Worm (Caenorhabditis elegans): ENCODE data around the gene C03G5.14.
A peak's percentile ranks its signal among the peaks of the same experiment; 100 is the strongest.

The C03G5.14 gene

ce11 chrX:8551687-8552327 is 30.1 kb downstream of the C03G5.14 start, which contains the start of gene dhhc-14 (continued):
- TF ChIP-seq hlh-6 (tag; optimal IDR thresholded peaks at IDR 0.05) = no peak
- TF ChIP-seq ahr-1 (tag; optimal IDR thresholded peaks at IDR 0.05) = no peak
- TF ChIP-seq fkh-6 (tag; optimal IDR thresholded peaks at IDR 0.05) = no peak
- peak; percentile 47 for TF ChIP-seq elt-2 (tag; optimal IDR thresholded peaks at IDR 0.05)
- no peak for TF ChIP-seq lin-11 (tag; optimal IDR thresholded peaks at IDR 0.05)
- no peak for TF ChIP-seq C38D4.7 (GFP tag; optimal IDR thresholded peaks at IDR 0.05)
- no peak for TF ChIP-seq fax-1 (tag; optimal IDR thresholded peaks at IDR 0.05)
- TF ChIP-seq nfya-1 (tag; optimal IDR thresholded peaks at IDR 0.05) = peak; percentile 70
- no peak for TF ChIP-seq ceh-6 (GFP tag; optimal IDR thresholded peaks at IDR 0.05)
- peak; percentile 74 for TF ChIP-seq unc-42 (tag; optimal IDR thresholded peaks at IDR 0.05)
- TF ChIP-seq dmd-4 (tag; optimal IDR thresholded peaks at IDR 0.05; ENCODE audit: borderline replicate concordance) = no peak
- TF ChIP-seq mec-3 (tag; optimal IDR thresholded peaks at IDR 0.05; ENCODE audit: borderline replicate concordance) = no peak
- TF ChIP-seq gmeb-2 (tag; optimal IDR thresholded peaks at IDR 0.05) = no peak
- no peak for TF ChIP-seq nhr-232 (tag; optimal IDR thresholded peaks at IDR 0.05)
- TF ChIP-seq ref-2 (tag; optimal IDR thresholded peaks at IDR 0.05) = peak; percentile 61
- no peak for TF ChIP-seq sox-4 (tag; optimal IDR thresholded peaks at IDR 0.05)
- peak; percentile 31 for TF ChIP-seq unc-55 (GFP tag; optimal IDR thresholded peaks at IDR 0.05)
- TF ChIP-seq hlh-13 (GFP tag; optimal IDR thresholded peaks at IDR 0.05) = no peak
- TF ChIP-seq K02D7.2 (tag; optimal IDR thresholded peaks at IDR 0.05) = no peak
- TF ChIP-seq pat-9 (tag; optimal IDR thresholded peaks at IDR 0.05) = no peak
- TF ChIP-seq ztf-16 (tag; optimal IDR thresholded peaks at IDR 0.05) = no peak
- TF ChIP-seq tbx-2 (tag; optimal IDR thresholded peaks at IDR 0.05) = peak; percentile 79
- no peak for TF ChIP-seq odd-2 (tag; optimal IDR thresholded peaks at IDR 0.05)
- no peak for TF ChIP-seq zip-5 (tag; optimal IDR thresholded peaks at IDR 0.05)
- TF ChIP-seq che-1 (tag; optimal IDR thresholded peaks at IDR 0.05) = no peak
- peak; percentile 47 for TF ChIP-seq ceh-2 (tag; optimal IDR thresholded peaks at IDR 0.05)
- TF ChIP-seq lim-6 (tag; optimal IDR thresholded peaks at IDR 0.05) = no peak
- TF ChIP-seq pag-3 (tag; optimal IDR thresholded peaks at IDR 0.05; ENCODE audit: borderline replicate concordance) = no peak
- TF ChIP-seq ceh-34 (tag; optimal IDR thresholded peaks at IDR 0.05) = peak; percentile 41
- peak; percentile 16 for TF ChIP-seq madf-2 (tag; optimal IDR thresholded peaks at IDR 0.05)
- TF ChIP-seq sdc-2 (tag; optimal IDR thresholded peaks at IDR 0.05) = peak; percentile 63
- TF ChIP-seq ceh-45 (GFP tag; IDR thresholded peaks at IDR 0.05) = no peak
- no peak for TF ChIP-seq hlh-8 (tag; optimal IDR thresholded peaks at IDR 0.05)
- TF ChIP-seq Y22D7AL.16 (tag; optimal IDR thresholded peaks at IDR 0.05) = no peak
- TF ChIP-seq K09A11.1 (tag; optimal IDR thresholded peaks at IDR 0.05; ENCODE audit: insufficient read depth) = no peak
- peak; percentile 64 for TF ChIP-seq hlh-30 (tag; optimal IDR thresholded peaks at IDR 0.05; ENCODE audit: insufficient read depth)
- peak; percentile 26 for TF ChIP-seq rnt-1 (tag; optimal IDR thresholded peaks at IDR 0.05)
- no peak for TF ChIP-seq pha-2 (tag; optimal IDR thresholded peaks at IDR 0.05)
- TF ChIP-seq ceh-31 (tag; optimal IDR thresholded peaks at IDR 0.05) = peak; percentile 77
- no peak for TF ChIP-seq ets-4 (tag; optimal IDR thresholded peaks at IDR 0.05)
- no peak for TF ChIP-seq ceh-22 (tag; optimal IDR thresholded peaks at IDR 0.05)
- TF ChIP-seq pax-1 (tag; optimal IDR thresholded peaks at IDR 0.05) = peak; percentile 28
- TF ChIP-seq ceh-24 (tag; optimal IDR thresholded peaks at IDR 0.05) = no peak
- no peak for TF ChIP-seq ceh-19 (GFP tag; optimal IDR thresholded peaks at IDR 0.05)
- no peak for TF ChIP-seq ceh-9 (tag; optimal IDR thresholded peaks at IDR 0.05)
- no peak for TF ChIP-seq npax-4 (tag; optimal IDR thresholded peaks at IDR 0.05)
- TF ChIP-seq hlh-15 (tag; optimal IDR thresholded peaks at IDR 0.05) = no peak
- no peak for TF ChIP-seq sox-2 (GFP tag; IDR thresholded peaks at IDR 0.05)

All from whole organism, late embryonic.